Worm (Caenorhabditis elegans): ENCODE measurements around the gene glod-4.

DNA sequence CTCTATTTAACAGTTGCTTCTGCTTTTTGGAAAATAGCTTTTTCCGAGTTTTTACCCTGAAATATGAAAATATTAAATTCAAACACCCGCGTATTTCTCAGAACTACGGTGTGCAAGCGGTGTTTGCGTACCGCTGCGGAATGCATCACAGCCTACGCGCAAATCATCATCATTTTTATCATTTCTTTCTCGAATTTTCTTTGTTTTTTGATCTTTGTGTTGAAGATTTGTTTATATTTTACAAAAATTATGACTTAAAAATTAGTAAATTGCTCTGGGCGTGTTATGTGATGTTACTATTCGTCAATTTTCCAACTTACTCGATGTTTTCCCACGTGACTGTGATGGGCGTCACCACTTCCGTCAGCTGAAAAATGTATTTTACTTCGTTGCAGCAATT, 2.5 kb upstream of the glod-4 start:
- no peak for TF ChIP-seq aly-2 (tag; optimal IDR thresholded peaks at IDR 0.05)
- TF ChIP-seq Y75B8A.6 (GFP tag; IDR thresholded peaks at IDR 0.05): no peak
- TF ChIP-seq cey-2 (tag; optimal IDR thresholded peaks at IDR 0.05; ENCODE audit: borderline replicate concordance, insufficient read depth): no peak
